Worm (Caenorhabditis elegans) whole organism, L3 larva: ENCODE measurements around the gene K04D7.6.

ENCODE experiments used
- R02D3.7 ChIP-seq: fragments of 150-350 bp; optimal IDR thresholded peaks from 2 replicates; lab custom pipeline; 2014; ENCODE audit warnings: missing biosample characterization, missing genetic modification characterization
- aly-2 ChIP-seq: fragments of 150-350 bp; optimal IDR thresholded peaks from 2 replicates; lab custom pipeline; 2014; ENCODE audit warnings: missing biosample characterization, missing genetic modification characterization
- ceh-9 ChIP-seq: sonication (generic microtip); optimal IDR thresholded peaks from 2 replicates; lab custom pipeline; 2018; ENCODE audit warnings: missing biosample characterization, missing genetic modification characterization
- daf-12 ChIP-seq: fragments of 150-350 bp; optimal IDR thresholded peaks from 2 replicates; lab custom pipeline; 2014; ENCODE audit warnings: missing biosample characterization, missing genetic modification reagents, missing genetic modification characterization
- egl-27 ChIP-seq: sonication (generic microtip); optimal IDR thresholded peaks from 4 replicates; lab custom pipeline; 2017; ENCODE audit warnings: missing biosample characterization, missing genetic modification reagents, missing genetic modification characterization
- elt-2 ChIP-seq: sonication (generic microtip); optimal IDR thresholded peaks from 2 replicates; lab custom pipeline; 2016; ENCODE audit warnings: missing genetic modification reagents, mild to moderate bottlenecking, missing genetic modification characterization, missing compliant biosample characterization
- fkh-2 ChIP-seq: fragments of 150-350 bp; optimal IDR thresholded peaks from 2 replicates; lab custom pipeline; 2014; ENCODE audit warnings: missing biosample characterization, missing genetic modification reagents, missing genetic modification characterization
- lin-15B ChIP-seq: fragments of 150-350 bp; optimal IDR thresholded peaks from 2 replicates; lab custom pipeline; 2014; ENCODE audit warnings: missing biosample characterization, missing genetic modification characterization
- nhr-23 ChIP-seq: fragments of 150-350 bp; optimal IDR thresholded peaks from 2 replicates; lab custom pipeline; 2014; ENCODE audit warnings: missing biosample characterization, missing genetic modification reagents, missing genetic modification characterization
- nhr-237 ChIP-seq: fragments of 150-350 bp; optimal IDR thresholded peaks from 2 replicates; lab custom pipeline; 2014; ENCODE audit warnings: missing biosample characterization, missing genetic modification characterization
- nhr-25 ChIP-seq: sonication (generic microtip); optimal IDR thresholded peaks from 2 replicates; lab custom pipeline; 2017; ENCODE audit warnings: missing biosample characterization, missing genetic modification characterization
- nhr-28 ChIP-seq: fragments of 150-350 bp; optimal IDR thresholded peaks from 2 replicates; lab custom pipeline; 2014; ENCODE audit warnings: missing biosample characterization, missing genetic modification characterization
- nhr-67 ChIP-seq: fragments of 150-350 bp; optimal IDR thresholded peaks from 2 replicates; lab custom pipeline; 2014; ENCODE audit warnings: missing biosample characterization, missing genetic modification characterization
- unc-39 ChIP-seq: sonication (generic microtip); optimal IDR thresholded peaks from 4 replicates; lab custom pipeline; 2017; ENCODE audit warnings: missing biosample characterization, missing genetic modification characterization
- ztf-11 ChIP-seq: fragments of 150-350 bp; optimal IDR thresholded peaks from 2 replicates; lab custom pipeline; 2014; ENCODE audit warnings: missing biosample characterization, missing genetic modification characterization

K04D7.6 gene

DNA sequence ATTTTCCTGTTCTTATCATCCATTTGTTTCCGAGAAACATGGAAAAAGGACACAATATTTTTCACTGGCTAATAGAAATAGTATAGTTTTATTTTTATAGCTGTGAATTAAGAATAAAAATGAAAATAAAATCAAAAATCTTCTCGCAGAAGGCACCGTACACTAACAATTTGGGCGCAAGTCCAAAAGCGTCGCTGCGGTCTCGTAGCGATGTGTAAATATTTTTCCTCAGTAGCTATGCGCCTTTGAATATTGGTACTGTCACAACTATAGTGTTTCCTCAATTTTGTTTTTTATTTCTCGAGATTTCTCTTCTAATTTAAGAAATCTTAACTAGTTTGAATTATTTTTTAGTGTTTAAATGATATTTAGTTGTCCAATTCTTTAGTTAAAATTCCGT, 49.0 kb downstream of the K04D7.6 start:
- TF ChIP-seq R02D3.7, result no peak

ce11 chrIV:10155475-10155874, 50.6 kb downstream of the K04D7.6 start, which contains the start of gene ttr-54:
Gene ttr-54, plus strand, starts transcription at chrIV:10155775.
- TF ChIP-seq nhr-28 (tag; lab: Kevin White, UChicago), result no peak
- no peak for TF ChIP-seq nhr-67 (tag; lab: Kevin White, UChicago)
- TF ChIP-seq fkh-2 (tag; lab: Kevin White, UChicago), result no peak
- no peak for TF ChIP-seq egl-27 (tag; lab: Kevin White, UChicago)
- TF ChIP-seq ztf-11 (tag; lab: Kevin White, UChicago), result no peak
- TF ChIP-seq aly-2, result no peak
- no peak for TF ChIP-seq nhr-237 (tag; lab: Kevin White, UChicago)
- no peak for TF ChIP-seq ceh-9 (tag; lab: Kevin White, UChicago)
- TF ChIP-seq daf-12 (tag; lab: Kevin White, UChicago), result no peak
- no peak for TF ChIP-seq nhr-23 (tag; lab: Kevin White, UChicago)
- TF ChIP-seq elt-2 (tag; lab: Kevin White, UChicago), result no peak
- no peak for TF ChIP-seq lin-15B (tag; lab: Kevin White, UChicago)
- TF ChIP-seq nhr-25 (tag; lab: Kevin White, UChicago), result no peak
- no peak for TF ChIP-seq unc-39 (tag; lab: Kevin White, UChicago)
